Fruit fly (Drosophila melanogaster): ENCODE results near the gene CG11537.
A peak's percentile ranks its signal among the peaks of the same experiment; 100 is the strongest.

The CG11537 gene

DNA sequence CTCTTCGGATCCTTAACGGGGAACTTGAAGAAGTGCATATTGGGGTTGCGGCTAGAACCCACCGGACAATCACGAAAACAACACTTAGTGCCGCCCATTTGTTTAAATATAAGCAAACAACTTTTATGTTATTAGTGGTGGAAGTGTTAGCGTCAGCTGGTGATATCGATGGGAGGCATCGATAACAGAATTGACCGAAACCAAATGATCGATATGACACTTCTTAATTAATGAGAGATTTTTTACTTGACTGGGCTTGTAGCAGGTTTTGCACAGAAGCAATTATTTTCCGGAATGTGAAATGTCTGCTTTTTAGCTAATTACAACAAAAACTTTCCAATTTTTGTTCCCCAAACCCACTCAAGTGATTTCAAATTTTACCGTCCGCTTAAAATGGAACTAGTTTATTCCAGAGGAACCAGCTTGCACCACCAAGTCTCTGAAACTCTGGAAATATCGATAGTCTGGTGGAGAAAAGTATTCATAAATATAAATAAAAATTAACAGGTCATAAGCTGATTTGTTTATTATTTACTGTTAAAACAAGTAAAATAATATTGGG is 49.2 kb upstream of the CG11537 start, which contains the start of gene CG14965 (continued):
- TF ChIP-seq TFAM (GFP tag; optimal IDR thresholded peaks at IDR 0.05) (no peak), Myb (GFP tag; optimal IDR thresholded peaks at IDR 0.05) (peak; percentile 94), CG14441 (GFP tag; IDR thresholded peaks at IDR 0.05) (peak; percentile 36; the same call in 1 of the 2 replicates), CG10147 (GFP tag; optimal IDR thresholded peaks at IDR 0.05) (no peak), Ets65A (GFP tag) (peak; percentile 73), Sry-β (GFP tag; optimal IDR thresholded peaks at IDR 0.05) (no peak), Dp (GFP tag; optimal IDR thresholded peaks at IDR 0.05) (peak; percentile 81), mam (GFP tag; optimal IDR thresholded peaks at IDR 0.05) (peak; percentile 13), ro (GFP tag; IDR thresholded peaks at IDR 0.05) (no peak), hbn (GFP tag; IDR thresholded peaks at IDR 0.05; ENCODE audit: partially characterized antibody) (peak; percentile 86), Lim3 (GFP tag; IDR thresholded peaks at IDR 0.05) (no peak), CG3995 (GFP tag; optimal IDR thresholded peaks at IDR 0.05) (no peak), z (GFP tag; IDR thresholded peaks at IDR 0.05) (no peak), fu2 (GFP tag; optimal IDR thresholded peaks at IDR 0.05) (no peak), al (GFP tag; IDR thresholded peaks at IDR 0.05) (no peak), CG12769 (tag; optimal IDR thresholded peaks at IDR 0.05) (no peak), jigr1 (GFP tag; IDR thresholded peaks at IDR 0.05) (no peak), CG10654 (GFP tag; optimal IDR thresholded peaks at IDR 0.05) (no peak), Sin3A (optimal IDR thresholded peaks at IDR 0.05) (peak; percentile 84), shn (GFP tag; optimal IDR thresholded peaks at IDR 0.05) (no peak), CG13775 (GFP tag; optimal IDR thresholded peaks at IDR 0.05) (no peak), row (GFP tag; IDR thresholded peaks at IDR 0.05) (peak; percentile 50; the same call in 2 of the 3 replicates), grau (tag; optimal IDR thresholded peaks at IDR 0.05) (no peak), CG30020 (tag; optimal IDR thresholded peaks at IDR 0.05) (no peak), Dll (GFP tag; IDR thresholded peaks at IDR 0.05; ENCODE audit: partially characterized antibody) (peak; percentile 97), CG15601 (tag; optimal IDR thresholded peaks at IDR 0.05) (no peak), sqz (GFP tag; optimal IDR thresholded peaks at IDR 0.05) (no peak), nerfin-2 (GFP tag; IDR thresholded peaks at IDR 0.05; ENCODE audit: partially characterized antibody) (peak; percentile 90), Doc3 (GFP tag; IDR thresholded peaks at IDR 0.05; ENCODE audit: partially characterized antibody) (peak; percentile 90), Asciz (GFP tag; optimal IDR thresholded peaks at IDR 0.05) (no peak), CG13287 (GFP tag; IDR thresholded peaks at IDR 0.05; ENCODE audit: partially characterized antibody) (peak; percentile 94), gcm2 (GFP tag; optimal IDR thresholded peaks at IDR 0.05) (no peak), HLH4C (GFP tag; IDR thresholded peaks at IDR 0.05; ENCODE audit: partially characterized antibody) (peak; percentile 91), CHES-1-like (GFP tag; optimal IDR thresholded peaks at IDR 0.05) (no peak), CG8765 (GFP tag; IDR thresholded peaks at IDR 0.05) (no peak), CG6791 (GFP tag; IDR thresholded peaks at IDR 0.05; ENCODE audit: partially characterized antibody) (peak; percentile 86), ase (GFP tag; IDR thresholded peaks at IDR 0.05) (no peak), HHEX (GFP tag; optimal IDR thresholded peaks at IDR 0.05) (no peak), zfh1 (GFP tag; IDR thresholded peaks at IDR 0.05) (no peak), gsb (GFP tag; IDR thresholded peaks at IDR 0.05) (no peak), CG15479 (GFP tag; optimal IDR thresholded peaks at IDR 0.05) (peak; percentile 79), unpg (GFP tag; optimal IDR thresholded peaks at IDR 0.05) (no peak), Mes4 (GFP tag; optimal IDR thresholded peaks at IDR 0.05) (no peak), amos (GFP tag; IDR thresholded peaks at IDR 0.05; ENCODE audit: partially characterized antibody) (peak; percentile 87), Atf3 (GFP tag; optimal IDR thresholded peaks at IDR 0.05) (no peak), pzg (GFP tag; optimal IDR thresholded peaks at IDR 0.05) (peak; percentile 64), CG2889 (GFP tag; IDR thresholded peaks at IDR 0.05) (no peak), Hr51 (GFP tag; optimal IDR thresholded peaks at IDR 0.05) (no peak), CG43689 (GFP tag; IDR thresholded peaks at IDR 0.05) (no peak), salm (tag; optimal IDR thresholded peaks at IDR 0.05) (no peak), nau (GFP tag; optimal IDR thresholded peaks at IDR 0.05) (no peak)

Measured in whole organism, embryonic.